Fruit fly (Drosophila melanogaster) whole organism, embryonic: ENCODE measurements around the gene Alg7.
A peak's percentile ranks its signal among the peaks of the same experiment; 100 is the strongest.

Experiments
- Ada2b ChIP-seq: fragments of 200-800 bp; sonication (Bioruptor generic); IDR thresholded peaks from 2 replicates; pipeline ENCODE4 v1.3.6; 2022; ENCODE audit warnings: missing biosample characterization, missing genetic modification characterization
- Asciz ChIP-seq: fragments of 200-800 bp; sonication (Bioruptor generic); optimal IDR thresholded peaks from 2 replicates; lab custom pipeline; 2017; ENCODE audit warnings: missing biosample characterization, mild to moderate bottlenecking, missing genetic modification characterization, missing genetic modification reagents
- CG10209 ChIP-seq: fragments of 200-800 bp; sonication (Bioruptor generic); optimal IDR thresholded peaks from 3 replicates; lab custom pipeline; 2017; ENCODE audit warnings: missing biosample characterization, mild to moderate bottlenecking, missing genetic modification characterization, missing genetic modification reagents
- CG10274 ChIP-seq: fragments of 200-800 bp; sonication (Bioruptor generic); optimal IDR thresholded peaks from 3 replicates; lab custom pipeline; 2017; ENCODE audit warnings: missing biosample characterization, mild to moderate bottlenecking, missing genetic modification characterization
- CG11093 ChIP-seq: fragments of 200-800 bp; sonication (Bioruptor generic); IDR thresholded peaks from 3 replicates; pipeline ENCODE4 v1.3.6; 2022; ENCODE audit warnings: missing biosample characterization, missing genetic modification characterization
- CG11456 ChIP-seq: fragments of 200-800 bp; sonication (Bioruptor generic); IDR thresholded peaks from 3 replicates; pipeline ENCODE4 v1.3.6; 2022; ENCODE audit warnings: missing biosample characterization, missing genetic modification characterization
- CG13123 ChIP-seq: fragments of 200-800 bp; sonication (Bioruptor generic); optimal IDR thresholded peaks from 2 replicates; lab custom pipeline; 2016; ENCODE audit warnings: missing biosample characterization, missing genetic modification characterization
- CG13894 ChIP-seq: fragments of 200-800 bp; sonication (Bioruptor generic); optimal IDR thresholded peaks from 3 replicates; lab custom pipeline; 2018; ENCODE audit warnings: missing biosample characterization, mild to moderate bottlenecking, missing genetic modification characterization, moderate library complexity
- CG15269 ChIP-seq: fragments of 200-800 bp; sonication (Bioruptor generic); optimal IDR thresholded peaks from 2 replicates; lab custom pipeline; 2018; ENCODE audit warnings: missing biosample characterization, mild to moderate bottlenecking, missing genetic modification characterization, moderate library complexity
- CG17328 ChIP-seq: fragments of 200-800 bp; sonication (Bioruptor generic); IDR thresholded peaks from 2 replicates; pipeline ENCODE4 v1.3.6; 2022; ENCODE audit warnings: missing biosample characterization, missing genetic modification characterization
- CG30020 ChIP-seq: fragments of 200-800 bp; optimal IDR thresholded peaks from 2 replicates; lab custom pipeline; 2019; ENCODE audit warnings: missing biosample characterization, mild to moderate bottlenecking, missing genetic modification characterization, moderate library complexity
- CG32767 ChIP-seq: fragments of 200-800 bp; sonication (Bioruptor generic); IDR thresholded peaks from 2 replicates; pipeline ENCODE4 v1.3.6; 2022; ENCODE audit warnings: missing biosample characterization, missing genetic modification characterization
- CG3726 ChIP-seq: fragments of 200-800 bp; sonication (Bioruptor generic); IDR thresholded peaks from 3 replicates; pipeline ENCODE4, ENCODE4 v1.3.6; 2022; ENCODE audit warnings: missing biosample characterization, missing genetic modification characterization
- CG4424 ChIP-seq: fragments of 200-800 bp; sonication (Bioruptor generic); optimal IDR thresholded peaks from 3 replicates; lab custom pipeline; 2016; ENCODE audit warnings: missing biosample characterization, missing genetic modification characterization
- CG6689 ChIP-seq: fragments of 200-800 bp; sonication (Bioruptor generic); IDR thresholded peaks from 2 replicates; pipeline ENCODE4 v1.3.6; 2022; ENCODE audit warnings: missing biosample characterization, missing genetic modification characterization
- CG7839 ChIP-seq: fragments of 200-800 bp; sonication (Bioruptor generic); optimal IDR thresholded peaks from 3 replicates; lab custom pipeline; 2018; ENCODE audit warnings: missing biosample characterization, mild to moderate bottlenecking, missing genetic modification characterization, moderate library complexity
- CG7963 ChIP-seq: fragments of 200-800 bp; sonication (Bioruptor generic); IDR thresholded peaks from 3 replicates; pipeline ENCODE4 v1.3.6; 2022; ENCODE audit warnings: missing biosample characterization, missing genetic modification characterization; ENCODE audit not compliant: partially characterized antibody
- CG8089 ChIP-seq: fragments of 200-800 bp; sonication (Bioruptor generic); optimal IDR thresholded peaks from 3 replicates; lab custom pipeline; 2016; ENCODE audit warnings: missing biosample characterization, missing genetic modification characterization
- CG8924 ChIP-seq: fragments of 200-800 bp; optimal IDR thresholded peaks from 3 replicates; lab custom pipeline; 2019; ENCODE audit warnings: missing biosample characterization, mild to moderate bottlenecking, missing genetic modification characterization, moderate library complexity
- CG8944 ChIP-seq: fragments of 200-800 bp; sonication (Bioruptor generic); optimal IDR thresholded peaks from 3 replicates; lab custom pipeline; 2016; ENCODE audit warnings: missing biosample characterization, missing genetic modification characterization
- CG9437 ChIP-seq: fragments of 200-800 bp; sonication (Bioruptor generic); optimal IDR thresholded peaks from 2 replicates; lab custom pipeline; 2018; ENCODE audit warnings: missing biosample characterization, mild to moderate bottlenecking, missing genetic modification characterization
- D19B ChIP-seq: fragments of 200-800 bp; sonication (Bioruptor generic); optimal IDR thresholded peaks from 2 replicates; lab custom pipeline; 2017; ENCODE audit warnings: missing biosample characterization, mild to moderate bottlenecking, missing genetic modification characterization
- Deaf1 ChIP-seq: fragments of 200-800 bp; optimal IDR thresholded peaks from 3 replicates; lab custom pipeline; 2019; ENCODE audit warnings: missing biosample characterization, mild to moderate bottlenecking, missing genetic modification characterization, moderate library complexity
- HmgZ ChIP-seq: fragments of 200-800 bp; sonication (Bioruptor generic); optimal IDR thresholded peaks from 2 replicates; lab custom pipeline; 2018; ENCODE audit warnings: missing biosample characterization, mild to moderate bottlenecking, missing genetic modification characterization
- MESR4 ChIP-seq: fragments of 200-800 bp; sonication (Bioruptor generic); optimal IDR thresholded peaks from 2 replicates; lab custom pipeline; 2018; ENCODE audit warnings: missing biosample characterization, mild to moderate bottlenecking, missing genetic modification characterization, moderate library complexity
- Med ChIP-seq: fragments of 200-800 bp; sonication (Bioruptor generic); peaks from one replicate; lab custom pipeline; 2016; ENCODE audit warnings: missing biosample characterization, missing genetic modification characterization, mild to moderate bottlenecking, inconsistent platforms, moderate library complexity
- Mrtf ChIP-seq: fragments of 200-800 bp; sonication (Bioruptor generic); IDR thresholded peaks from 3 replicates; pipeline ENCODE4 v1.3.6; 2022; ENCODE audit warnings: missing biosample characterization, missing genetic modification characterization
- Myb ChIP-seq: fragments of 200-800 bp; sonication (Bioruptor generic); optimal IDR thresholded peaks from 2 replicates; lab custom pipeline; 2016; ENCODE audit warnings: missing biosample characterization, missing genetic modification characterization
- Opbp ChIP-seq: fragments of 200-800 bp; sonication (Bioruptor generic); IDR thresholded peaks from 3 replicates; pipeline ENCODE4 v1.3.6; 2022; ENCODE audit warnings: missing biosample characterization, missing genetic modification characterization; ENCODE audit not compliant: partially characterized antibody
- Tbp ChIP-seq: fragments of >200 bp; optimal IDR thresholded peaks from 2 replicates; lab custom pipeline; 2018; ENCODE audit warnings: missing biosample characterization, missing genetic modification characterization
- ab ChIP-seq: fragments of 200-800 bp; sonication (Bioruptor generic); optimal IDR thresholded peaks from 2 replicates; lab custom pipeline; 2016; ENCODE audit warnings: missing biosample characterization, missing genetic modification characterization
- amos ChIP-seq: fragments of 200-800 bp; sonication (Bioruptor generic); IDR thresholded peaks from 2 replicates; pipeline ENCODE4 v1.3.6; 2022; ENCODE audit warnings: missing biosample characterization, missing genetic modification characterization; ENCODE audit not compliant: partially characterized antibody
- bigmax ChIP-seq: fragments of 200-800 bp; sonication (Bioruptor generic); optimal IDR thresholded peaks from 2 replicates; lab custom pipeline; 2018; ENCODE audit warnings: missing biosample characterization, mild to moderate bottlenecking, missing genetic modification characterization
- cg ChIP-seq: fragments of 200-800 bp; sonication (Bioruptor generic); optimal IDR thresholded peaks from 3 replicates; lab custom pipeline; 2019; ENCODE audit warnings: missing biosample characterization, mild to moderate bottlenecking, missing genetic modification characterization, moderate library complexity
- dati ChIP-seq: fragments of 200-800 bp; sonication (Bioruptor generic); IDR thresholded peaks from 2 replicates; pipeline ENCODE4 v1.3.6; 2022; ENCODE audit warnings: missing biosample characterization, missing genetic modification characterization
- dysf ChIP-seq: fragments of 200-800 bp; sonication (Bioruptor generic); IDR thresholded peaks from 3 replicates; pipeline ENCODE4 v1.3.6; 2022; ENCODE audit warnings: missing biosample characterization, missing genetic modification characterization
- en ChIP-seq: fragments of 200-800 bp; sonication (Bioruptor generic); optimal IDR thresholded peaks from 2 replicates; lab custom pipeline; 2016; ENCODE audit warnings: missing biosample characterization, missing genetic modification characterization
- ftz-f1 ChIP-seq: fragments of 200-800 bp; sonication (Bioruptor generic); optimal IDR thresholded peaks from 2 replicates; lab custom pipeline; 2016; ENCODE audit warnings: missing biosample characterization, missing genetic modification characterization
- kay ChIP-seq: fragments of 200-800 bp; sonication (Bioruptor generic); optimal IDR thresholded peaks from 2 replicates; lab custom pipeline; 2016; ENCODE audit warnings: missing biosample characterization, missing genetic modification characterization
- lab ChIP-seq: fragments of 200-800 bp; sonication (Bioruptor generic); optimal IDR thresholded peaks from 3 replicates; lab custom pipeline; 2017; ENCODE audit warnings: missing biosample characterization, missing genetic modification characterization, mild to moderate bottlenecking, moderate library complexity, missing genetic modification reagents
- lilli ChIP-seq: fragments of 200-800 bp; sonication (Bioruptor generic); optimal IDR thresholded peaks from 3 replicates; lab custom pipeline; 2016; ENCODE audit warnings: missing biosample characterization, missing genetic modification characterization
- nerfin-2 ChIP-seq: fragments of 200-800 bp; sonication (Bioruptor generic); IDR thresholded peaks from 2 replicates; pipeline ENCODE4 v1.3.6; 2022; ENCODE audit warnings: missing biosample characterization, missing genetic modification characterization; ENCODE audit not compliant: partially characterized antibody
- otp ChIP-seq: fragments of 200-800 bp; sonication (Bioruptor generic); IDR thresholded peaks from 3 replicates; pipeline ENCODE4, ENCODE4 v1.3.6; 2022; ENCODE audit warnings: missing biosample characterization, missing genetic modification characterization
- pfk ChIP-seq: fragments of 200-800 bp; sonication (Bioruptor generic); optimal IDR thresholded peaks from 2 replicates; lab custom pipeline; 2018; ENCODE audit warnings: missing biosample characterization, mild to moderate bottlenecking, missing genetic modification characterization, moderate library complexity
- ranshi ChIP-seq: fragments of 200-800 bp; sonication (Bioruptor generic); IDR thresholded peaks from 2 replicates; pipeline ENCODE4 v1.3.6; 2022; ENCODE audit warnings: missing biosample characterization, missing genetic modification characterization
- row ChIP-seq: fragments of 200-800 bp; sonication (Bioruptor generic); IDR thresholded peaks from 3 replicates; pipeline ENCODE4 v1.3.6; 2022; ENCODE audit warnings: missing biosample characterization, missing genetic modification characterization
- run ChIP-seq: fragments of 200-800 bp; sonication (Bioruptor generic); optimal IDR thresholded peaks from 3 replicates; lab custom pipeline; 2018; ENCODE audit warnings: missing biosample characterization, mild to moderate bottlenecking, missing genetic modification characterization
- tin ChIP-seq: fragments of 200-800 bp; sonication (Bioruptor generic); optimal IDR thresholded peaks from 3 replicates; lab custom pipeline; 2016; ENCODE audit warnings: missing biosample characterization, missing genetic modification characterization
- usp ChIP-seq: fragments of >200 bp; optimal IDR thresholded peaks from 2 replicates; lab custom pipeline; 2017; ENCODE audit warnings: missing biosample characterization, missing genetic modification characterization
- vvl ChIP-seq: fragments of 200-800 bp; sonication (Bioruptor generic); IDR thresholded peaks from 2 replicates; pipeline ENCODE4 v1.3.6; 2022; ENCODE audit warnings: missing biosample characterization, missing genetic modification characterization
- zf30C ChIP-seq: fragments of 200-800 bp; sonication (Bioruptor generic); optimal IDR thresholded peaks from 3 replicates; lab custom pipeline; 2018; ENCODE audit warnings: missing biosample characterization, mild to moderate bottlenecking, missing genetic modification characterization

Gene Alg7

dm6 chr2L:13176701-13177249 lies 2.3 kb upstream of the Alg7 start, which contains the start of the genes Sfmbt and CG5439 (continued):
- peak; percentile 43; the same call in 1 of the 3 replicates for TF ChIP-seq CG11093 (GFP tag; lab: Robert Waterston, UW)
- TF ChIP-seq CG4424: peak; percentile 83
- no peak for TF ChIP-seq lab (GFP tag; lab: Kevin White, UChicago)
- no peak for TF ChIP-seq CG3726 (GFP tag; lab: Robert Waterston, UW)
- peak; percentile 96 for TF ChIP-seq Med
- TF ChIP-seq pfk (GFP tag; lab: Kevin White, UChicago): no peak
- no peak for TF ChIP-seq CG32767 (GFP tag; lab: Robert Waterston, UW)
- no peak for TF ChIP-seq CG15269 (tag; lab: Kevin White, UChicago)
- no peak for TF ChIP-seq ftz-f1
- no peak for TF ChIP-seq usp (GFP tag; lab: Kevin White, UChicago)
- peak; percentile 74 for TF ChIP-seq dysf (GFP tag; lab: Robert Waterston, UW)
- TF ChIP-seq otp (GFP tag; lab: Robert Waterston, UW): no peak
- peak; percentile 63 for TF ChIP-seq en (GFP tag; lab: Kevin White, UChicago)
- peak; percentile 91 for TF ChIP-seq kay (GFP tag; lab: Kevin White, UChicago)
- TF ChIP-seq CG17328 (GFP tag; lab: Robert Waterston, UW): no peak
- TF ChIP-seq Opbp (GFP tag; lab: Robert Waterston, UW): peak; percentile 66; the same call in 2 of the 3 replicates
- peak; percentile 83 for TF ChIP-seq CG30020 (tag; lab: Kevin White, UChicago)
- TF ChIP-seq Deaf1: no peak
- no peak for TF ChIP-seq CG7839 (tag; lab: Kevin White, UChicago)
- TF ChIP-seq CG13894 (tag; lab: Kevin White, UChicago): no peak
- TF ChIP-seq bigmax (GFP tag; lab: Kevin White, UChicago): no peak
- TF ChIP-seq amos (GFP tag; lab: Robert Waterston, UW): peak; percentile 53
- peak; percentile 38 for TF ChIP-seq ranshi
- TF ChIP-seq nerfin-2: peak; percentile 56; the same call in 1 of the 2 replicates
- peak; percentile 72 for TF ChIP-seq CG8944
- TF ChIP-seq dati (GFP tag; lab: Robert Waterston, UW): no peak
- peak; percentile 54 for TF ChIP-seq ab (GFP tag; lab: Kevin White, UChicago)
- TF ChIP-seq vvl: peak; percentile 31; the same call in 1 of the 2 replicates
- TF ChIP-seq lilli (GFP tag; lab: Kevin White, UChicago): peak; percentile 91
- no peak for TF ChIP-seq MESR4 (GFP tag; lab: Kevin White, UChicago)
- peak; percentile 66 for TF ChIP-seq CG6689
- TF ChIP-seq CG10274: peak; percentile 36
- TF ChIP-seq CG9437 (GFP tag; lab: Kevin White, UChicago): peak; percentile 29
- TF ChIP-seq zf30C (GFP tag; lab: Kevin White, UChicago): no peak
- no peak for TF ChIP-seq cg (GFP tag; lab: Kevin White, UChicago)
- peak; percentile 29 for TF ChIP-seq CG13123
- peak; percentile 70 for TF ChIP-seq Mrtf (GFP tag; lab: Robert Waterston, UW)
- TF ChIP-seq CG10209: no peak
- peak; percentile 81 for TF ChIP-seq CG11456 (GFP tag; lab: Robert Waterston, UW)
- peak; percentile 94 for TF ChIP-seq row
- no peak for TF ChIP-seq Ada2b (GFP tag; lab: Robert Waterston, UW)
- TF ChIP-seq HmgZ (tag; lab: Kevin White, UChicago): peak; percentile 84
- TF ChIP-seq tin (GFP tag; lab: Kevin White, UChicago): peak; percentile 77
- peak; percentile 58 for TF ChIP-seq Myb (GFP tag; lab: Kevin White, UChicago)
- no peak for TF ChIP-seq Asciz (GFP tag; lab: Kevin White, UChicago)
- TF ChIP-seq Tbp (GFP tag; lab: Kevin White, UChicago): no peak
- no peak for TF ChIP-seq CG7963 (GFP tag; lab: Robert Waterston, UW)
- peak; percentile 80 for TF ChIP-seq CG8924
- no peak for TF ChIP-seq run (tag; lab: Kevin White, UChicago)
- TF ChIP-seq D19B: no peak
- TF ChIP-seq CG8089 (GFP tag; lab: Kevin White, UChicago): peak; percentile 39
